Fruit fly (Drosophila melanogaster) whole organism, adult: Measurements from ENCODE around the gene Pdhb.

Experiments used
- CG11617 ChIP-seq: fragments of 200-800 bp; sonication (Bioruptor generic); optimal IDR thresholded peaks from 2 replicates; lab custom pipeline; 2017; ENCODE audit warnings: mild to moderate bottlenecking, missing biosample characterization, missing genetic modification reagents, missing genetic modification characterization
- CG14711 ChIP-seq: fragments of 200-800 bp; sonication (Bioruptor generic); optimal IDR thresholded peaks from 2 replicates; lab custom pipeline; 2018; ENCODE audit warnings: missing biosample characterization, mild to moderate bottlenecking, missing genetic modification characterization, moderate library complexity
- CG1620 ChIP-seq: fragments of 200-800 bp; sonication (Bioruptor generic); optimal IDR thresholded peaks from 2 replicates; lab custom pipeline; 2016; ENCODE audit warnings: missing biosample characterization, missing genetic modification characterization
- CG33017 ChIP-seq: fragments of 200-800 bp; sonication (Bioruptor generic); optimal IDR thresholded peaks from 2 replicates; lab custom pipeline; 2018; ENCODE audit warnings: missing biosample characterization, mild to moderate bottlenecking, missing genetic modification characterization, moderate library complexity
- CG7101 ChIP-seq: fragments of 200-800 bp; sonication (Bioruptor generic); optimal IDR thresholded peaks from 2 replicates; lab custom pipeline; 2018; ENCODE audit warnings: missing biosample characterization, mild to moderate bottlenecking, missing genetic modification characterization, moderate library complexity
- Crg-1 ChIP-seq: fragments of 200-800 bp; sonication (Bioruptor generic); optimal IDR thresholded peaks from 2 replicates; lab custom pipeline; 2016; ENCODE audit warnings: missing biosample characterization, missing genetic modification characterization
- Hr96 ChIP-seq: fragments of 200-800 bp; sonication (Bioruptor generic); optimal IDR thresholded peaks from 2 replicates; lab custom pipeline; 2016; ENCODE audit warnings: missing biosample characterization, missing genetic modification characterization
- cic ChIP-seq: fragments of 200-800 bp; sonication (Bioruptor generic); optimal IDR thresholded peaks from 2 replicates; lab custom pipeline; 2017; ENCODE audit warnings: missing biosample characterization, mild to moderate bottlenecking, missing genetic modification characterization, moderate library complexity
- kay ChIP-seq: fragments of 200-800 bp; sonication (Bioruptor generic); peaks from one replicate; lab custom pipeline; 2016; ENCODE audit warnings: missing biosample characterization, missing genetic modification characterization, borderline replicate concordance
- tj ChIP-seq: fragments of 200-800 bp; sonication (Bioruptor generic); optimal IDR thresholded peaks from 3 replicates; lab custom pipeline; 2017; ENCODE audit warnings: missing biosample characterization, mild to moderate bottlenecking, missing genetic modification characterization, moderate library complexity
- toe ChIP-seq: fragments of 200-800 bp; sonication (Bioruptor generic); optimal IDR thresholded peaks from 2 replicates; lab custom pipeline; 2016; ENCODE audit warnings: missing biosample characterization, missing genetic modification characterization

dm6 chr3R:29095525-29095924 is 17.3 kb upstream of the Pdhb start:
- TF ChIP-seq kay (GFP tag; lab: Kevin White, UChicago) (no peak), CG1620 (no peak), CG33017 (tag; lab: Kevin White, UChicago) (no peak), toe (GFP tag; lab: Kevin White, UChicago) (no peak), CG14711 (tag; lab: Kevin White, UChicago) (no peak), Crg-1 (GFP tag; lab: Kevin White, UChicago) (no peak), cic (GFP tag; lab: Kevin White, UChicago) (no peak), tj (GFP tag; lab: Kevin White, UChicago) (no peak), CG7101 (tag; lab: Kevin White, UChicago) (no peak), CG11617 (no peak), Hr96 (no peak)
